Worm (Caenorhabditis elegans) whole organism, young adult: ENCODE results near the gene col-40.

Experiments used
- B0336.3 ChIP-seq: fragments of 200-800 bp; sonication (Bioruptor generic); IDR thresholded peaks from 2 replicates; pipeline ENCODE4 v1.3.6; 2022; ENCODE audit warnings: missing genetic modification characterization, missing compliant biosample characterization
- F10E7.11 ChIP-seq: sonication (generic microtip); optimal IDR thresholded peaks from 2 replicates; lab custom pipeline; 2017; ENCODE audit warnings: mild to moderate bottlenecking, missing genetic modification characterization, moderate library complexity, missing compliant biosample characterization
- F22D6.2 ChIP-seq: sonication (generic microtip); optimal IDR thresholded peaks from 2 replicates; lab custom pipeline; 2016; ENCODE audit warnings: mild to moderate bottlenecking, missing genetic modification characterization, missing compliant biosample characterization
- F39B2.1 ChIP-seq: fragments of 200-800 bp; sonication (Bioruptor generic); IDR thresholded peaks from 2 replicates; pipeline ENCODE4 v1.3.6; 2022; ENCODE audit warnings: missing genetic modification reagents, missing genetic modification characterization, missing compliant biosample characterization
- Y53F4B.3 ChIP-seq: fragments of 200-800 bp; sonication (Bioruptor generic); IDR thresholded peaks from 2 replicates; pipeline ENCODE4 v1.3.6; 2022; ENCODE audit warnings: missing genetic modification reagents, missing genetic modification characterization, missing compliant biosample characterization
- Y56A3A.18 ChIP-seq: fragments of 200-800 bp; sonication (Bioruptor generic); IDR thresholded peaks from 2 replicates; pipeline ENCODE4 v1.3.6; 2022; ENCODE audit warnings: missing genetic modification reagents, missing genetic modification characterization, missing compliant biosample characterization
- Y79H2A.3 ChIP-seq: fragments of 200-800 bp; sonication (Bioruptor generic); conservative IDR thresholded peaks from 2 replicates; pipeline ENCODE4 v1.3.6; 2022; ENCODE audit warnings: missing genetic modification reagents, missing genetic modification characterization, missing compliant biosample characterization
- ZK185.1 ChIP-seq: sonication (generic microtip); optimal IDR thresholded peaks from 2 replicates; lab custom pipeline; 2016; ENCODE audit warnings: mild to moderate bottlenecking, missing genetic modification characterization, missing compliant biosample characterization; ENCODE audit not compliant: poor library complexity, severe bottlenecking
- akir-1 ChIP-seq: fragments of 200-800 bp; sonication (Bioruptor generic); optimal IDR thresholded peaks from 2 replicates; lab custom pipeline; 2018; ENCODE audit warnings: mild to moderate bottlenecking, missing genetic modification characterization, moderate library complexity, missing compliant biosample characterization
- attf-6 ChIP-seq: fragments of 200-800 bp; sonication (Bioruptor generic); IDR thresholded peaks from 2 replicates; pipeline ENCODE4 v1.3.6; 2022; ENCODE audit warnings: missing genetic modification reagents, missing genetic modification characterization, missing compliant biosample characterization
- bed-2 ChIP-seq: fragments of 200-800 bp; sonication (Bioruptor generic); IDR thresholded peaks from 2 replicates; pipeline ENCODE4 v1.3.6; 2022; ENCODE audit warnings: missing genetic modification reagents, missing genetic modification characterization, missing compliant biosample characterization
- ceh-100 ChIP-seq: fragments of 200-800 bp; sonication (Bioruptor generic); IDR thresholded peaks from 2 replicates; pipeline ENCODE4 v1.3.6; 2022; ENCODE audit warnings: missing genetic modification reagents, missing genetic modification characterization, missing compliant biosample characterization
- ceh-40 ChIP-seq: fragments of 200-800 bp; sonication (Bioruptor generic); IDR thresholded peaks from 2 replicates; pipeline ENCODE4 v1.3.6; 2022; ENCODE audit warnings: missing genetic modification characterization, missing compliant biosample characterization
- chd-7 ChIP-seq: sonication (generic microtip); optimal IDR thresholded peaks from 2 replicates; lab custom pipeline; 2016; ENCODE audit warnings: mild to moderate bottlenecking, missing genetic modification characterization, moderate library complexity, missing compliant biosample characterization
- die-1 ChIP-seq: sonication (generic microtip); optimal IDR thresholded peaks from 2 replicates; lab custom pipeline; 2016; ENCODE audit warnings: missing genotype, mild to moderate bottlenecking, missing genetic modification characterization, missing compliant biosample characterization
- dpff-1 ChIP-seq: sonication (generic microtip); optimal IDR thresholded peaks from 2 replicates; lab custom pipeline; 2017; ENCODE audit warnings: mild to moderate bottlenecking, missing genetic modification characterization, missing compliant biosample characterization
- fkh-3 ChIP-seq: sonication (generic microtip); optimal IDR thresholded peaks from 2 replicates; lab custom pipeline; 2016; ENCODE audit warnings: mild to moderate bottlenecking, missing genetic modification characterization, missing compliant biosample characterization
- him-1 ChIP-seq: sonication (generic microtip); optimal IDR thresholded peaks from 2 replicates; lab custom pipeline; 2016; ENCODE audit warnings: missing genotype, missing genetic modification reagents, missing genetic modification characterization, missing compliant biosample characterization
- hmg-1.2 ChIP-seq: fragments of 200-800 bp; sonication (Bioruptor generic); IDR thresholded peaks from 2 replicates; pipeline ENCODE4 v1.3.6; 2022; ENCODE audit warnings: missing genetic modification reagents, missing genetic modification characterization, missing compliant biosample characterization
- hsf-1 ChIP-seq: fragments of 200-800 bp; sonication (Bioruptor generic); IDR thresholded peaks from 2 replicates; pipeline ENCODE4 v1.3.6; 2022; ENCODE audit warnings: missing genetic modification reagents, missing genetic modification characterization, missing compliant biosample characterization
- let-526 ChIP-seq: fragments of 200-800 bp; sonication (Bioruptor generic); IDR thresholded peaks from 2 replicates; pipeline ENCODE4 v1.3.6; 2022; ENCODE audit warnings: missing genetic modification reagents, missing genetic modification characterization, missing compliant biosample characterization
- lin-40 ChIP-seq: sonication (generic microtip); optimal IDR thresholded peaks from 2 replicates; lab custom pipeline; 2016; ENCODE audit warnings: missing genetic modification characterization, mild to moderate bottlenecking, missing compliant biosample characterization, missing genotype, missing genetic modification reagents
- lin-54 ChIP-seq: fragments of 200-800 bp; sonication (Bioruptor generic); optimal IDR thresholded peaks from 2 replicates; lab custom pipeline; 2018; ENCODE audit warnings: mild to moderate bottlenecking, missing genetic modification characterization, missing compliant biosample characterization
- lsy-27 ChIP-seq: sonication (generic microtip); optimal IDR thresholded peaks from 2 replicates; lab custom pipeline; 2017; ENCODE audit warnings: missing genetic modification characterization, mild to moderate bottlenecking, missing compliant biosample characterization, antibody characterized with exemption, missing genotype, borderline replicate concordance; ENCODE audit not compliant: insufficient read depth
- mcd-1 ChIP-seq: fragments of 200-800 bp; sonication (Bioruptor generic); IDR thresholded peaks from 2 replicates; pipeline ENCODE4 v1.3.6; 2022; ENCODE audit warnings: missing genetic modification reagents, missing genetic modification characterization, missing compliant biosample characterization
- nhr-179 ChIP-seq: sonication (generic microtip); optimal IDR thresholded peaks from 2 replicates; lab custom pipeline; 2016; ENCODE audit warnings: mild to moderate bottlenecking, missing genetic modification characterization, missing compliant biosample characterization
- nhr-90 ChIP-seq: sonication (generic microtip); optimal IDR thresholded peaks from 2 replicates; lab custom pipeline; 2016; ENCODE audit warnings: missing genotype, mild to moderate bottlenecking, missing genetic modification characterization, missing compliant biosample characterization
- rcor-1 ChIP-seq: fragments of 200-800 bp; sonication (Bioruptor generic); IDR thresholded peaks from 2 replicates; pipeline ENCODE4 v1.3.6; 2022; ENCODE audit warnings: missing genetic modification reagents, missing genetic modification characterization, missing compliant biosample characterization
- sdz-38 ChIP-seq: sonication (generic microtip); optimal IDR thresholded peaks from 2 replicates; lab custom pipeline; 2016; ENCODE audit warnings: missing genotype, missing genetic modification characterization, missing compliant biosample characterization
- snpc-1.1 ChIP-seq: sonication (generic microtip); optimal IDR thresholded peaks from 2 replicates; lab custom pipeline; 2017; ENCODE audit warnings: missing genetic modification characterization, mild to moderate bottlenecking, missing compliant biosample characterization, antibody characterized with exemption, moderate library complexity, missing genotype, missing genetic modification reagents; ENCODE audit not compliant: insufficient read depth
- snpc-4 ChIP-seq, 5 experiments: fragments of 150-350 bp in 1 of 5; sonication (generic microtip) in 4 of 5; optimal IDR thresholded peaks; 2 replicates each; lab custom pipeline; 2014 to 2018; ENCODE audit warnings: missing genetic modification characterization in 5 of 5, missing biosample characterization in 3 of 5, antibody characterized with exemption in 2 of 5, mild to moderate bottlenecking in 2 of 5, missing compliant biosample characterization in 2 of 5, missing genotype in 2 of 5, moderate library complexity in 2 of 5, missing genetic modification reagents in 1 of 5
- somi-1 ChIP-seq: fragments of 200-800 bp; sonication (Bioruptor generic); optimal IDR thresholded peaks from 2 replicates; lab custom pipeline; 2018; ENCODE audit warnings: mild to moderate bottlenecking, missing genetic modification characterization, missing compliant biosample characterization
- xnd-1 ChIP-seq: sonication (generic microtip); optimal IDR thresholded peaks from 2 replicates; lab custom pipeline; 2016; ENCODE audit warnings: missing genotype, missing genetic modification reagents, missing genetic modification characterization, missing compliant biosample characterization
- ztf-26 ChIP-seq: sonication (generic microtip); optimal IDR thresholded peaks from 2 replicates; lab custom pipeline; 2017; ENCODE audit warnings: missing genetic modification characterization, missing compliant biosample characterization
- ztf-3 ChIP-seq: fragments of 200-800 bp; sonication (Bioruptor generic); optimal IDR thresholded peaks from 2 replicates; lab custom pipeline; 2018; ENCODE audit warnings: mild to moderate bottlenecking, missing genetic modification characterization, missing compliant biosample characterization

col-40 gene

DNA sequence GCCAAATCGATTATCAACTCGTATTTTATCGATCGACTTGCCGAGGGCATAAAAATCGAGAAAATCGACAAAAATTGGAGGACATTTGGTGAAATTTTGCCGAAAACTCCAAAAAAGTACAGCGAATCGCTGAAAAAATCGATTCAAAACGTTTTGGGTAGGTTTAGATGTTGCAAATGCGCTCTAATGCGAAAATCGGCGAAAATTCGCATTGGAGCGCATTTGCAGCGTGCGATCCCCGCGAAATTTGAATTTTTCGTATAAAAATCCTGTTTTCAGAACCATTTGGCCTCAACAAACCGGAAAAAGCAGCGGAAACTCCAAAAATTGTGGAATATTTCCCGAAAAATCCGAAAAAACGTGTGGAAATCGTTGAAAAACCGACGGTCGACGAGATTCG, 19.7 kb upstream of the col-40 start:
- TF ChIP-seq chd-7 (tag; lab: Kevin White, UChicago) (no peak), akir-1 (no peak), fkh-3 (no peak), mcd-1 (GFP tag; lab: Robert Waterston, UW) (peak; percentile 64), rcor-1 (GFP tag; lab: Robert Waterston, UW) (no peak), ztf-26 (no peak), sdz-38 (tag; lab: Kevin White, UChicago) (no peak)

DNA sequence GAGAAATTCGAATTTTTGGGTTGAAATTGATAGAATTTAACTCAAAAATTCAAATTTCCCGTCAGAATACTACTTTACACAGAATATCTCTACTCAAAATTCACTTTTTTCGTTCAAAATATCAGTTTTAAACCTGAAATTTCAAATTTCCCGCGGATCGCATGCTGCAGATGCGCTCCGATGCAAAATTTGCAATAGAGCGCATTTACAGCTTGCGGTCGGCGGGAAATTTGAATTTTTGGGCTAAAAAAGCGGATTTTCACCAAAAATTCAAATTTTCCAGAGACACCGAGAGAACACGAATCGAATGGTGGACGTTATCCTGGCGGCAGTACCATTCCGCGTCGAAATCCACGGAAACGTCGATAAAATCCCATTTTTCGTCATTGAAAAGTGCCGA, 18.0 kb upstream of the col-40 start:
- TF ChIP-seq mcd-1 (GFP tag; lab: Robert Waterston, UW) (peak; percentile 70), lin-54 (GFP tag; lab: Kevin White, UChicago) (peak; percentile 26), Y56A3A.18 (GFP tag; lab: Robert Waterston, UW) (no peak)

DNA sequence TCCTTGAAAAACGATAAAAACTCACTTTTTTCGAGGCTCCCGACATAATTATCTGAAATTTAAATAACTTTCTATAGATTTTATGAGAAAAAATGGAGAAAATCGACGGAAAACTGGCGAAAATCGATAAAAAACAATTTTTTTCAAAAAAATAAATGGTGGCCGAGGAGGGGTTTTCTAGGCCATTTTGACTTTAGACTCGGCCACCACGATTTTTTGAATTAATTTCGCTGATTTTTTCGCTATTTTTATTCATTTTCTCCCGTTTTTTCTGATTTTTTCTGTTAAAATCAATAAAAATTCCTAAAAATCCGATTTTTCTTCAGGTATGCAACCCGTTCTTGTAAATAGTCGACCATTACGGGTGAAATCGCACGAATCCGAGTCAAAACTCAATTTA, 16.4 kb upstream of the col-40 start, which contains the start of the genes sut-1 and eri-3:
Gene sut-1 (minus strand): TSS at position 58 of the 400 bp plus-strand sequence.
Gene eri-3 (plus strand): TSS at position 327 of the 400 bp plus-strand sequence.
- TF ChIP-seq F39B2.1 (no peak), nhr-90 (tag; lab: Kevin White, UChicago) (no peak)

DNA sequence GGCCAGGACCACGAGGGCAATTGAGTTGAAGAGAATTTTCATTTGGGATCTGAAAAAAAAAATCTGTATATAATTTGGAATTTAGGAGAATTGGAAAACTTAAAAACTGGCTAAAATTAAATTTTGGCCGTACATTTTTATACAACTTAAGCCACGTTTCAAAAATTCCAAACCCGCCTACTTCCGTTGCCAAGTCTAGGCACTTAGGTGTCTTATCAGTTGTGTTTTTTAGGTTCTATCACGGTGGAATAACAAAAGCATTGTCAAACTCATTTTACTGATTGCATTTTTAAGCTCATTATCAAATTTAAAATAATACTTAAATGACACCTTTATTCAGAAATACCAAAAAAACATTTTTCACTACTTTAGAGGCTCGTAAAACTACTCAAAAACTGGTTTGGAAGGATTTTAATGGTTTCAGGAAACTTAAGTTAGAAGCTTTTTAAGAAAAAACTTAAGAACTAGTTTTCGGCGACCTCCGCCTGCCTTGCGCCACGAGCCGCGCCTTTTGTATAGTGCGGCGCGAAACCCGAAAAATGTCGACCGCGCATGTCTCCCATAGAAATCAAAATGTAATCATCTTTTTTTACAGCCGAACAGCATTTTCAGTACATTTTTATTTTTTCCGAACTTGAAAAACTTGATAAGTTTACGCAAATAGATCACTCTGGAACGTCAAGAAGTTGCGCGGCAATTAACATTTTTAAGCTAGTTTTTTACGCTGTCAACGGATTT, 11.4 kb upstream of the col-40 start, which contains the start of gene lips-13:
Gene lips-13 (minus strand): TSS at position 51 of the 738 bp plus-strand sequence.
- TF ChIP-seq chd-7 (tag; lab: Kevin White, UChicago) = no peak
- no peak for TF ChIP-seq lsy-27 (tag; lab: Kevin White, UChicago)
- TF ChIP-seq xnd-1 (tag; lab: Kevin White, UChicago) = no peak
- no peak for TF ChIP-seq Y79H2A.3 (GFP tag; lab: Robert Waterston, UW)
- peak; percentile 46 for TF ChIP-seq hmg-1.2
- TF ChIP-seq snpc-4 (GFP tag; optimal IDR thresholded peaks at IDR 0.05; lab: Kevin White, UChicago) = peak; percentile 41
- TF ChIP-seq snpc-4 (tag; optimal IDR thresholded peaks at IDR 0.05; lab: Kevin White, UChicago) = peak in 3 of 4 experiments; percentile 45 to 86 (median 86)
- no peak for TF ChIP-seq Y53F4B.3 (GFP tag; lab: Robert Waterston, UW)
- peak; percentile 46 for TF ChIP-seq snpc-1.1
- no peak for TF ChIP-seq lin-40 (tag; lab: Kevin White, UChicago)
- no peak for TF ChIP-seq attf-6

DNA sequence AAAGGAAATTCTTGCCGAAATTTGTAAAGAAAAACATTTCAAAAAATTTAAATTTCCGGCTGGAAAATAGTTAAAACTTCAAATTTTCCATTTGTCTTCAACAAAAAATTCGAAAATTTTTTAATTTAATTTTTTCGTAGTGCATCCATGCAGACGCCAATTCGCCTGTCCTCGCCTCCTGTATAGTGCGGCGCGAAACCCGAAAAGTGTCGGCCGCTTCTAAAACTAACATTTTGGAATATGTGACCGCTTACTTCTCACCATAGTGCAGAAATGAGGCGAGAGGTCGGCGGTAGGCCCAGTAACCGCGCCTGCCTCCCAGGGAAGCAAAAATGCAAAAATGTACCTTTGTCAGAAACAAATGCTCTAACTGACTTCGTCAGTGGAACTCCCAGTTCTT, 9.8 kb upstream of the col-40 start:
- TF ChIP-seq snpc-1.1 (peak; percentile 76), F39B2.1 (0 out of 2 replicates have a peak, but pooled peaks have one; percentile 27), snpc-4 (GFP tag; optimal IDR thresholded peaks at IDR 0.05; lab: Kevin White, UChicago) (peak; percentile 52), snpc-4 (tag; optimal IDR thresholded peaks at IDR 0.05; lab: Kevin White, UChicago) (peak in 3 of 4 experiments; percentile 22 to 90 (median 87)), ztf-3 (no peak), F22D6.2 (tag; lab: Kevin White, UChicago) (no peak), ceh-100 (GFP tag; lab: Robert Waterston, UW) (no peak), ceh-40 (GFP tag; lab: Robert Waterston, UW) (no peak)

DNA sequence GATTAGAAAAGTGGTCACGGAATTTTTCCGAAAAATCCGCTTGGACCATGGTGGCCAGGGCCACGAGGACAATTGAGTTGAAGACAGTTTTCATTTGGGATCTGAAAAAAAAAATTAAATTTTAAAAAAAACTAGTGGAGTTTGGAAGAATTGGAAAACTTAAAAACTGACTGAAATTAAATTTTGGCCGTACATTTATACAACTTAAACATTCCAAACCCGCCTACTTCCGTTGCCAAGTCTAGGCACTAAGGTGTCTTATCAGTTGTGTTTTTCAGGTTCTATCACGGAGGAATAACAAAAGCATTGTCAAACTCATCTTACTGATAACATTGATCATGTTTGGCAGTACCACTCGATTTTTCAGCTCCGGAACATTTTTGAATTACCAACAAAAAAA, 7.4 kb upstream of the col-40 start, which contains the start of gene lips-12:
Gene lips-12 (minus strand): TSS at position 101 of the 400 bp plus-strand sequence.
- no peak for TF ChIP-seq hsf-1 (GFP tag; lab: Robert Waterston, UW)
- no peak for TF ChIP-seq let-526 (GFP tag; lab: Robert Waterston, UW)
- TF ChIP-seq bed-2 (GFP tag; lab: Robert Waterston, UW) = no peak
- TF ChIP-seq him-1 (tag; lab: Kevin White, UChicago) = no peak
- TF ChIP-seq nhr-179 = no peak
- TF ChIP-seq dpff-1 = no peak
- no peak for TF ChIP-seq F10E7.11 (tag; lab: Kevin White, UChicago)
- TF ChIP-seq somi-1 (GFP tag; lab: Kevin White, UChicago) = no peak
- no peak for TF ChIP-seq B0336.3 (GFP tag; lab: Robert Waterston, UW)
- TF ChIP-seq ZK185.1 = no peak
- TF ChIP-seq die-1 (tag; lab: Kevin White, UChicago) = no peak
